Worm (Caenorhabditis elegans) whole organism, L2 larva: ENCODE results near the gene C14C6.3.

Experiments
- F13H6.1 ChIP-seq: sonication (generic microtip); optimal IDR thresholded peaks from 2 replicates; lab custom pipeline; 2016; ENCODE audit warnings: missing genetic modification characterization, missing compliant biosample characterization
- R02D3.7 ChIP-seq: fragments of 150-350 bp; optimal IDR thresholded peaks from 2 replicates; lab custom pipeline; 2014; ENCODE audit warnings: missing biosample characterization, missing genetic modification characterization
- Y55F3AM.14 ChIP-seq: fragments of 200-800 bp; sonication (Bioruptor generic); optimal IDR thresholded peaks from 2 replicates; lab custom pipeline; 2018; ENCODE audit warnings: mild to moderate bottlenecking, missing genetic modification characterization, missing compliant biosample characterization
- alr-1 ChIP-seq: fragments of 150-350 bp; optimal IDR thresholded peaks from 2 replicates; lab custom pipeline; 2014; ENCODE audit warnings: missing biosample characterization, missing genetic modification characterization
- aly-2 ChIP-seq: fragments of 150-350 bp; optimal IDR thresholded peaks from 2 replicates; lab custom pipeline; 2014; ENCODE audit warnings: missing biosample characterization, missing genetic modification characterization
- ama-1 ChIP-seq: fragments of 150-350 bp; optimal IDR thresholded peaks from 2 replicates; lab custom pipeline; 2018; ENCODE audit warnings: inconsistent platforms
- blmp-1 ChIP-seq: sonication (generic microtip); optimal IDR thresholded peaks from 2 replicates; lab custom pipeline; 2017; ENCODE audit warnings: missing genetic modification characterization, mild to moderate bottlenecking, missing compliant biosample characterization, antibody characterized with exemption, moderate library complexity; ENCODE audit not compliant: insufficient read depth
- ceh-82 ChIP-seq: fragments of 150-350 bp; optimal IDR thresholded peaks from 2 replicates; lab custom pipeline; 2014; ENCODE audit warnings: missing biosample characterization, missing genetic modification characterization
- crh-2 ChIP-seq: sonication (generic microtip); optimal IDR thresholded peaks from 2 replicates; lab custom pipeline; 2017; ENCODE audit warnings: missing biosample characterization, missing genetic modification characterization
- dmd-4 ChIP-seq: sonication (generic microtip); optimal IDR thresholded peaks from 2 replicates; lab custom pipeline; 2017; ENCODE audit warnings: missing biosample characterization, missing genetic modification characterization
- egl-27 ChIP-seq: sonication (generic microtip); optimal IDR thresholded peaks from 3 replicates; lab custom pipeline; 2017; ENCODE audit warnings: missing biosample characterization, missing genetic modification reagents, missing genetic modification characterization
- elt-1 ChIP-seq: fragments of 150-350 bp; optimal IDR thresholded peaks from 2 replicates; lab custom pipeline; 2014; ENCODE audit warnings: missing biosample characterization, missing genetic modification characterization
- elt-3 ChIP-seq: sonication (generic microtip); optimal IDR thresholded peaks from 2 replicates; lab custom pipeline; 2017; ENCODE audit warnings: missing biosample characterization, missing genetic modification characterization
- fos-1 ChIP-seq: fragments of 150-350 bp; optimal IDR thresholded peaks from 2 replicates; lab custom pipeline; 2014; ENCODE audit warnings: missing biosample characterization, missing genetic modification characterization
- gmeb-1 ChIP-seq: fragments of 150-350 bp; optimal IDR thresholded peaks from 2 replicates; lab custom pipeline; 2014; ENCODE audit warnings: missing biosample characterization, missing genetic modification characterization
- lin-11 ChIP-seq: fragments of 150-350 bp; sonication (generic microtip); optimal IDR thresholded peaks from 2 replicates; lab custom pipeline; 2014; ENCODE audit warnings: missing biosample characterization, missing genetic modification characterization, inconsistent platforms, mixed read lengths
- lin-39 ChIP-seq: fragments of 150-350 bp; optimal IDR thresholded peaks from 2 replicates; lab custom pipeline; 2014; ENCODE audit warnings: missing biosample characterization, missing genetic modification reagents, missing genetic modification characterization
- lsy-2 ChIP-seq, 2 experiments: fragments of 150-350 bp in 1 of 2; sonication (generic microtip) in 1 of 2; optimal IDR thresholded peaks; 2 replicates each; lab custom pipeline; 2014 to 2017; ENCODE audit warnings: missing biosample characterization in 2 of 2, missing genetic modification characterization in 2 of 2
- mab-5 ChIP-seq: fragments of 150-350 bp; optimal IDR thresholded peaks from 2 replicates; lab custom pipeline; 2014; ENCODE audit warnings: missing biosample characterization, missing genetic modification characterization
- mbf-1 ChIP-seq: sonication (generic microtip); optimal IDR thresholded peaks from 2 replicates; lab custom pipeline; 2017; ENCODE audit warnings: missing biosample characterization, missing genetic modification characterization
- mdl-1 ChIP-seq, 2 experiments: fragments of 150-350 bp in 1 of 2; sonication (generic microtip) in 1 of 2; optimal IDR thresholded peaks; 2 replicates each; lab custom pipeline; 2017; ENCODE audit warnings: missing biosample characterization in 2 of 2, missing genetic modification characterization in 2 of 2
- nhr-10 ChIP-seq: sonication (generic microtip); optimal IDR thresholded peaks from 2 replicates; lab custom pipeline; 2017; ENCODE audit warnings: missing biosample characterization, missing genetic modification characterization
- nhr-11 ChIP-seq: fragments of 150-350 bp; optimal IDR thresholded peaks from 2 replicates; lab custom pipeline; 2014; ENCODE audit warnings: missing biosample characterization, missing genetic modification characterization
- nhr-12 ChIP-seq: fragments of 150-350 bp; optimal IDR thresholded peaks from 2 replicates; lab custom pipeline; 2014; ENCODE audit warnings: missing biosample characterization, missing genetic modification characterization
- nhr-129 ChIP-seq: fragments of 150-350 bp; optimal IDR thresholded peaks from 2 replicates; lab custom pipeline; 2014; ENCODE audit warnings: missing biosample characterization, missing genetic modification characterization
- nhr-21 ChIP-seq: fragments of 150-350 bp; optimal IDR thresholded peaks from 2 replicates; lab custom pipeline; 2014; ENCODE audit warnings: missing biosample characterization, missing genetic modification characterization
- nhr-23 ChIP-seq: fragments of 150-350 bp; optimal IDR thresholded peaks from 2 replicates; lab custom pipeline; 2014; ENCODE audit warnings: missing biosample characterization, missing genetic modification reagents, missing genetic modification characterization
- nhr-237 ChIP-seq: fragments of 150-350 bp; optimal IDR thresholded peaks from 2 replicates; lab custom pipeline; 2014; ENCODE audit warnings: missing biosample characterization, missing genetic modification characterization
- nhr-6 ChIP-seq: fragments of 150-350 bp; optimal IDR thresholded peaks from 2 replicates; lab custom pipeline; 2014; ENCODE audit warnings: missing biosample characterization, missing genetic modification characterization
- sem-4 ChIP-seq: fragments of 150-350 bp; optimal IDR thresholded peaks from 2 replicates; lab custom pipeline; 2014; ENCODE audit warnings: missing biosample characterization, missing genetic modification reagents, missing genetic modification characterization
- skn-1 ChIP-seq: sonication (generic microtip); optimal IDR thresholded peaks from 2 replicates; lab custom pipeline; 2017; ENCODE audit warnings: missing biosample characterization, missing genetic modification characterization
- sma-3 ChIP-seq: sonication (generic microtip); optimal IDR thresholded peaks from 2 replicates; lab custom pipeline; 2016; ENCODE audit warnings: missing genetic modification reagents, missing genetic modification characterization, missing compliant biosample characterization
- snpc-4 ChIP-seq: fragments of 150-350 bp; optimal IDR thresholded peaks from 2 replicates; lab custom pipeline; 2014; ENCODE audit warnings: missing biosample characterization, missing genetic modification characterization
- unc-39 ChIP-seq: fragments of 150-350 bp; optimal IDR thresholded peaks from 2 replicates; lab custom pipeline; 2014; ENCODE audit warnings: missing biosample characterization, missing genetic modification characterization
- zag-1 ChIP-seq: fragments of 150-350 bp; optimal IDR thresholded peaks from 2 replicates; lab custom pipeline; 2014; ENCODE audit warnings: missing biosample characterization, missing genetic modification characterization
- ztf-11 ChIP-seq: sonication (generic microtip); optimal IDR thresholded peaks from 2 replicates; lab custom pipeline; 2017; ENCODE audit warnings: missing biosample characterization, missing genetic modification characterization
- ztf-4 ChIP-seq: fragments of 150-350 bp; optimal IDR thresholded peaks from 2 replicates; lab custom pipeline; 2014; ENCODE audit warnings: missing biosample characterization, missing genetic modification characterization

C14C6.3 gene

ce11 chrV:576070-576469 lies 32.8 kb downstream of the C14C6.3 start, which contains the start of gene K06H6.5:
TSS of gene K06H6.5 (plus strand) at chrV:576370.
- TF ChIP-seq nhr-6 (tag; lab: Kevin White, UChicago) (no peak), sem-4 (tag; lab: Kevin White, UChicago) (no peak), ztf-4 (tag; lab: Kevin White, UChicago) (no peak), elt-1 (no peak), nhr-12 (tag; lab: Kevin White, UChicago) (no peak), snpc-4 (tag; lab: Kevin White, UChicago) (no peak), nhr-237 (tag; lab: Kevin White, UChicago) (no peak), sma-3 (GFP tag; lab: Kevin White, UChicago) (no peak), gmeb-1 (tag; lab: Kevin White, UChicago) (no peak), R02D3.7 (tag; lab: Kevin White, UChicago) (no peak), lin-11 (tag; lab: Kevin White, UChicago) (no peak), blmp-1 (tag; lab: Kevin White, UChicago) (no peak), lsy-2 (tag; optimal IDR thresholded peaks at IDR 0.05; lab: Kevin White, UChicago) (no peak), fos-1 (no peak)

ce11 chrV:576918-577317 lies 33.6 kb downstream of the C14C6.3 start:
- TF ChIP-seq mbf-1 (tag; lab: Kevin White, UChicago): no peak
- no peak for TF ChIP-seq snpc-4 (tag; lab: Kevin White, UChicago)
- TF ChIP-seq sma-3 (GFP tag; lab: Kevin White, UChicago): no peak
- no peak for TF ChIP-seq elt-3
- TF ChIP-seq Y55F3AM.14: no peak
- TF ChIP-seq nhr-129 (tag; lab: Kevin White, UChicago): no peak
- no peak for TF ChIP-seq lin-39 (tag; lab: Kevin White, UChicago)
- no peak for TF ChIP-seq nhr-10 (tag; lab: Kevin White, UChicago)
- no peak for TF ChIP-seq sem-4 (tag; lab: Kevin White, UChicago)
- no peak for TF ChIP-seq alr-1 (tag; lab: Kevin White, UChicago)
- TF ChIP-seq F13H6.1: no peak
- no peak for TF ChIP-seq aly-2 (tag; lab: Kevin White, UChicago)
- no peak for TF ChIP-seq skn-1 (tag; lab: Kevin White, UChicago)
- TF ChIP-seq fos-1: no peak
- TF ChIP-seq nhr-21: no peak
- no peak for TF ChIP-seq ama-1
- TF ChIP-seq, all 48 proteins: peak for 0

- no peak for TF ChIP-seq elt-3
- no peak for TF ChIP-seq ama-1
- TF ChIP-seq zag-1 (tag; lab: Kevin White, UChicago): no peak
- no peak for TF ChIP-seq skn-1 (tag; lab: Kevin White, UChicago)
- TF ChIP-seq ztf-11 (tag; lab: Kevin White, UChicago): no peak
- TF ChIP-seq ceh-82: no peak
- no peak for TF ChIP-seq unc-39 (tag; lab: Kevin White, UChicago)
- no peak for TF ChIP-seq mbf-1 (tag; lab: Kevin White, UChicago)
- no peak for TF ChIP-seq egl-27 (tag; lab: Kevin White, UChicago)
- no peak for TF ChIP-seq lsy-2 (tag; optimal IDR thresholded peaks at IDR 0.05; lab: Kevin White, UChicago)
- TF ChIP-seq nhr-21: no peak
- no peak for TF ChIP-seq Y55F3AM.14
- no peak for TF ChIP-seq alr-1 (tag; lab: Kevin White, UChicago)
- no peak for TF ChIP-seq R02D3.7 (tag; lab: Kevin White, UChicago)
- TF ChIP-seq mdl-1 (tag; optimal IDR thresholded peaks at IDR 0.05; lab: Kevin White, UChicago): no peak
- TF ChIP-seq nhr-23 (tag; lab: Kevin White, UChicago): no peak
- no peak for TF ChIP-seq sem-4 (tag; lab: Kevin White, UChicago)
- TF ChIP-seq, all 48 proteins: peak for 0
Measured at ce11 chrV:578977-579376, 35.7 kb downstream of the C14C6.3 start, which contains the start of gene K06H6.4. TSS of gene K06H6.4 (plus strand) at chrV:579277.

- no peak for TF ChIP-seq unc-39 (tag; lab: Kevin White, UChicago)
- TF ChIP-seq nhr-11 (tag; lab: Kevin White, UChicago): no peak
- no peak for TF ChIP-seq zag-1 (tag; lab: Kevin White, UChicago)
- TF ChIP-seq skn-1 (tag; lab: Kevin White, UChicago): no peak
- no peak for TF ChIP-seq mdl-1 (tag; optimal IDR thresholded peaks at IDR 0.05; lab: Kevin White, UChicago)
- no peak for TF ChIP-seq lsy-2 (tag; optimal IDR thresholded peaks at IDR 0.05; lab: Kevin White, UChicago)
- TF ChIP-seq nhr-6 (tag; lab: Kevin White, UChicago): no peak
- TF ChIP-seq alr-1 (tag; lab: Kevin White, UChicago): no peak
- TF ChIP-seq mab-5 (tag; lab: Kevin White, UChicago): no peak
- TF ChIP-seq dmd-4 (tag; lab: Kevin White, UChicago): no peak
- TF ChIP-seq Y55F3AM.14: no peak
- TF ChIP-seq crh-2 (tag; lab: Kevin White, UChicago): no peak
- TF ChIP-seq lin-39 (tag; lab: Kevin White, UChicago): no peak
- TF ChIP-seq elt-1: no peak
Measured at ce11 chrV:581616-582015, 38.3 kb downstream of the C14C6.3 start, which contains the start of gene nstp-7. TSS of gene nstp-7 (plus strand) at chrV:581916.
